Worm (Caenorhabditis elegans): ENCODE results near the gene nfx-1.
A peak's percentile ranks its signal among the peaks of the same experiment; 100 is the strongest.

Gene nfx-1

DNA sequence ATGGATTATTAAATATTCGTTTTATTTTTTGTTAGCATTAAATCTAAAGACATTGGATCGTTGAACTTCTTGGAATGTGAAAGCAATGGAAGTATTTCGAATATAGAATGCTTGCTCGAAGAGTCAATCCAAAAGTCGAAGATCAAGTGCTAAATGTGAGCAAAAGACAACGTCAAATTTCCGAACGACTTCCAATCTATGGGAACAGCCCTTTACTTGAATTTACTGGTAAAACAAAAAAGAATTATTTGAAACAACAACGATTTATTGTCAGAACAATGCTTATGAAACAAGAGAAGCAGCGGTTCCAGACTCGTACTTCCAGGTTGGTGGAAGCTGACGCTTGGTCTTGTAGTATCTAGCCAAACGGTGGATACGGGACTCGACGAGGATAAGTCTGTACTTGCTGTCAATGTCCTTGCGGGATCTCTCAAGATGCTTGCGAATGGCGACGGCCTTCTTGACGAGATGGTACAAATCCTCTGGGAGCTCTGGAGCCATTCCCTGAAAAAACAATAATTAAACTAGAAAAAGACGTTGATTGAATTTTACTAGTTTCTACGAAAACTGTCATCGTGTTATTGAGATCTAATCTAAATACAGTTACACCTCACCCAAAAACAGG is 1.2 kb upstream of the nfx-1 start (continued):
- no peak for TF ChIP-seq fkh-3 (tag; optimal IDR thresholded peaks at IDR 0.05)
- TF ChIP-seq cebp-1 (GFP tag; IDR thresholded peaks at IDR 0.05), result no peak
- peak; percentile 65 for TF ChIP-seq cebp-1 (tag; optimal IDR thresholded peaks at IDR 0.05)
- TF ChIP-seq tbx-9 (tag; optimal IDR thresholded peaks at IDR 0.05; ENCODE audit: borderline replicate concordance), result no peak
- TF ChIP-seq B0336.3 (GFP tag; IDR thresholded peaks at IDR 0.05), result peak; percentile 98
- TF ChIP-seq nhr-179 (tag; optimal IDR thresholded peaks at IDR 0.05), result no peak
- TF ChIP-seq ZK185.1 (tag; optimal IDR thresholded peaks at IDR 0.05; ENCODE audit: poor library complexity, severe bottlenecking), result peak; percentile 53
- TF ChIP-seq dpff-1 (tag; optimal IDR thresholded peaks at IDR 0.05), result no peak
- no peak for TF ChIP-seq cebp-2 (GFP tag; IDR thresholded peaks at IDR 0.05)
- peak; percentile 20 for TF ChIP-seq attf-5 (GFP tag; optimal IDR thresholded peaks at IDR 0.05)

DNA sequence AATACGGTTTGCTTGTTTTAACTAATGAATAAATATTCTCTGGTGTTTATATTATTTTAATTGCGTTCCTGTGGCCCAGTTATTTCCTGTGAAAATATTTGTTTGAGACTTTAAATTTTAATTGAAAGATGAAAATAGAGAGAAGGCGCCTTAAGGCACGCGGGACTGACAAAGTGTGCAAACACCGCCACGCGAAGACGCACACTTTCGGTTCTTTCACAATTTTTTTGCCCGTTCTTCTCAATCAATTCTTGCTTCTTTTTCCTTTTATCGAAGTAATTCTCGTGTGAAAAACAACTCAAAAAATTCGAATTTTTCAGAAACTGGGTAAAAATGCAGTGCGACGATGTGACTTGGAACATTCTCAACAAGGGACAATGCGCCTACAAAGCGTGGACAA is 4.0 kb downstream of the nfx-1 start, which contains the start of gene C16A3.6:
Gene C16A3.6, plus strand, starts transcription at position 84 of the 400 bp plus-strand sequence.
- TF ChIP-seq Y67H2A.10 (GFP tag; conservative IDR thresholded peaks at IDR 0.05), result no peak
- 0 out of 2 replicates have a peak, but pooled peaks have one; percentile 19 for TF ChIP-seq Y95B8A.8 (GFP tag; IDR thresholded peaks at IDR 0.05)
- TF ChIP-seq K11D2.4 (GFP tag; IDR thresholded peaks at IDR 0.05), result no peak
- TF ChIP-seq lin-40 (tag; optimal IDR thresholded peaks at IDR 0.05), result peak; percentile 4
- TF ChIP-seq sdz-38 (tag; optimal IDR thresholded peaks at IDR 0.05), result no peak
- no peak for TF ChIP-seq xnd-1 (tag; optimal IDR thresholded peaks at IDR 0.05)
- no peak for TF ChIP-seq die-1 (tag; optimal IDR thresholded peaks at IDR 0.05)
- no peak for TF ChIP-seq lin-35 (GFP tag; optimal IDR thresholded peaks at IDR 0.05)
- no peak for TF ChIP-seq atf-7 (tag; optimal IDR thresholded peaks at IDR 0.05)
- 0 out of 2 replicates have a peak, but pooled peaks have one; percentile 17 for TF ChIP-seq rcor-1 (GFP tag; IDR thresholded peaks at IDR 0.05)
- no peak for TF ChIP-seq nfya-2 (GFP tag; IDR thresholded peaks at IDR 0.05)
- TF ChIP-seq nhr-27 (tag; optimal IDR thresholded peaks at IDR 0.05), result no peak
- peak; percentile 27 for TF ChIP-seq repo-1 (tag; optimal IDR thresholded peaks at IDR 0.05)
- TF ChIP-seq F57C9.4 (tag; optimal IDR thresholded peaks at IDR 0.05), result no peak
- no peak for TF ChIP-seq B0261.1 (tag; optimal IDR thresholded peaks at IDR 0.05)
- TF ChIP-seq tbp1 (GFP tag; optimal IDR thresholded peaks at IDR 0.05), result peak; percentile 15
- no peak for TF ChIP-seq tlf-1 (GFP tag; optimal IDR thresholded peaks at IDR 0.05)
- no peak for TF ChIP-seq lin-54 (GFP tag; optimal IDR thresholded peaks at IDR 0.05)
- TF ChIP-seq cebp-2 (GFP tag; IDR thresholded peaks at IDR 0.05), result no peak
- TF ChIP-seq snpc-1.3 (tag; optimal IDR thresholded peaks at IDR 0.05; ENCODE audit: insufficient read depth), result peak; percentile 13
- no peak for TF ChIP-seq attf-6 (GFP tag; IDR thresholded peaks at IDR 0.05)
- TF ChIP-seq ets-4 (GFP tag; optimal IDR thresholded peaks at IDR 0.05), result no peak
- TF ChIP-seq B0035.1 (tag; optimal IDR thresholded peaks at IDR 0.05), result no peak
- TF ChIP-seq nhr-90 (tag; optimal IDR thresholded peaks at IDR 0.05), result no peak
- TF ChIP-seq ZK185.1 (tag; optimal IDR thresholded peaks at IDR 0.05; ENCODE audit: poor library complexity, severe bottlenecking), result no peak
- no peak for TF ChIP-seq let-607 (tag; optimal IDR thresholded peaks at IDR 0.05)
- peak; percentile 25 for TF ChIP-seq lsl-1 (GFP tag; optimal IDR thresholded peaks at IDR 0.05)
- no peak for TF ChIP-seq hmg-20 (GFP tag; IDR thresholded peaks at IDR 0.05)
- TF ChIP-seq F55B11.4 (tag; optimal IDR thresholded peaks at IDR 0.05; ENCODE audit: borderline replicate concordance, insufficient read depth), result no peak
- no peak for TF ChIP-seq egl-18 (GFP tag; IDR thresholded peaks at IDR 0.05)
- TF ChIP-seq madf-6 (GFP tag; IDR thresholded peaks at IDR 0.05), result no peak
- no peak for TF ChIP-seq F57A8.1 (GFP tag; optimal IDR thresholded peaks at IDR 0.05)
- 0 out of 2 replicates have a peak, but pooled peaks have one; percentile 19 for TF ChIP-seq D2030.7 (GFP tag; IDR thresholded peaks at IDR 0.05)
- TF ChIP-seq dox-1 (GFP tag; IDR thresholded peaks at IDR 0.05), result no peak
- TF ChIP-seq F39B2.1 (GFP tag; IDR thresholded peaks at IDR 0.05), result no peak
- TF ChIP-seq cebp-1 (GFP tag; IDR thresholded peaks at IDR 0.05), result no peak
- TF ChIP-seq cebp-1 (tag; optimal IDR thresholded peaks at IDR 0.05), result peak; percentile 72
- TF ChIP-seq ceh-40 (GFP tag; IDR thresholded peaks at IDR 0.05), result no peak
- TF ChIP-seq ztf-26 (tag; optimal IDR thresholded peaks at IDR 0.05), result no peak
- no peak for TF ChIP-seq Y56A3A.18 (GFP tag; IDR thresholded peaks at IDR 0.05)

Data from whole organism, young adult.